ENCODE assay signal across 3 fruit fly cellular contexts in genomic region chr3R:16673184-16673583, dm6.
TF ChIP-seq lines count a peak whose summit lies in the region.

No protein-coding gene starts in this region.

- no peak for TF ChIP-seq CTCF in whole organism, embryonic (GFP tag; optimal IDR thresholded peaks at IDR 0.05; lab: Kevin White, UChicago)

TF ChIP-seq in whole organism, embryonic, 481 proteins besides CTCF, POLR2A, EP300 and RAD21 (continues in another document):
- TF ChIP-seq sens (GFP tag; lab: Kevin White, UChicago) (peak; percentile 42), pita (GFP tag; optimal IDR thresholded peaks at IDR 0.05; lab: Kevin White, UChicago) (no peak), sisA (GFP tag; IDR thresholded peaks at IDR 0.05; lab: Robert Waterston, UW) (peak; percentile 10; the same call in 1 of the 2 replicates), CG33557 (GFP tag; optimal IDR thresholded peaks at IDR 0.05; lab: Kevin White, UChicago) (no peak), CG31388 (GFP tag; optimal IDR thresholded peaks at IDR 0.05; lab: Kevin White, UChicago) (no peak), ken (GFP tag; IDR thresholded peaks at IDR 0.05; lab: Robert Waterston, UW) (no peak), ci (GFP tag; IDR thresholded peaks at IDR 0.05; lab: Robert Waterston, UW) (peak; percentile 20; the same call in 1 of the 3 replicates), B-H1 (GFP tag; IDR thresholded peaks at IDR 0.05; lab: Robert Waterston, UW) (0 out of 3 replicates have a peak, but pooled peaks have one; percentile 11), Lim3 (GFP tag; IDR thresholded peaks at IDR 0.05; lab: Robert Waterston, UW) (no peak), ind (GFP tag; optimal IDR thresholded peaks at IDR 0.05; lab: Kevin White, UChicago) (no peak), CG16815 (GFP tag; optimal IDR thresholded peaks at IDR 0.05; lab: Kevin White, UChicago) (peak; percentile 2), Atf3 (GFP tag; optimal IDR thresholded peaks at IDR 0.05; lab: Kevin White, UChicago) (no peak), Xrp1 (GFP tag; IDR thresholded peaks at IDR 0.05; lab: Robert Waterston, UW) (peak; percentile 63), CG1792 (GFP tag; optimal IDR thresholded peaks at IDR 0.05; lab: Kevin White, UChicago) (no peak), CG32772 (GFP tag; IDR thresholded peaks at IDR 0.05; lab: Robert Waterston, UW) (0 out of 2 replicates have a peak, but pooled peaks have one; percentile 16), CG14441 (GFP tag; IDR thresholded peaks at IDR 0.05; lab: Robert Waterston, UW) (no peak), gem (tag; optimal IDR thresholded peaks at IDR 0.05; lab: Kevin White, UChicago) (peak; percentile 51), yki (optimal IDR thresholded peaks at IDR 0.05; lab: Kevin White, UChicago) (no peak), jigr1 (GFP tag; IDR thresholded peaks at IDR 0.05; lab: Robert Waterston, UW) (no peak), nmo (GFP tag; optimal IDR thresholded peaks at IDR 0.05; lab: Kevin White, UChicago) (peak; percentile 20), prd (optimal IDR thresholded peaks at IDR 0.05; lab: Kevin White, UChicago) (no peak), prd (GFP tag; IDR thresholded peaks at IDR 0.05; lab: Robert Waterston, UW) (peak; percentile 78; the same call in 2 of the 3 replicates), Ptx1 (GFP tag; IDR thresholded peaks at IDR 0.05; lab: Robert Waterston, UW) (0 out of 2 replicates have a peak, but pooled peaks have one; percentile 23), CG3847 (GFP tag; IDR thresholded peaks at IDR 0.05; lab: Robert Waterston, UW) (no peak), CG30403 (GFP tag; optimal IDR thresholded peaks at IDR 0.05; lab: Kevin White, UChicago) (peak; percentile 6), CG14050 (GFP tag; IDR thresholded peaks at IDR 0.05; lab: Robert Waterston, UW) (no peak), lilli (GFP tag; optimal IDR thresholded peaks at IDR 0.05; lab: Kevin White, UChicago) (no peak), CG12391 (tag; optimal IDR thresholded peaks at IDR 0.05; lab: Kevin White, UChicago) (peak; percentile 31), ash1 (GFP tag; optimal IDR thresholded peaks at IDR 0.05; lab: Kevin White, UChicago) (no peak), CG8765 (GFP tag; IDR thresholded peaks at IDR 0.05; lab: Robert Waterston, UW) (peak; percentile 71; the same call in 1 of the 2 replicates)

TF ChIP-seq in whole organism, prepupa, 60 proteins besides CTCF, POLR2A, EP300 and RAD21:
- TF ChIP-seq CG32006 (GFP tag; optimal IDR thresholded peaks at IDR 0.05; lab: Kevin White, UChicago) = peak; percentile 12
- TF ChIP-seq CG10631 (GFP tag; optimal IDR thresholded peaks at IDR 0.05; lab: Kevin White, UChicago) = no peak

TF ChIP-seq in whole organism, pupa, 21 proteins besides CTCF, POLR2A, EP300 and RAD21:
- no peak for TF ChIP-seq Ets98B (GFP tag; IDR thresholded peaks at IDR 0.05; lab: Robert Waterston, UW)
- no peak for TF ChIP-seq CG17806 (tag; optimal IDR thresholded peaks at IDR 0.05; lab: Kevin White, UChicago)
- peak; percentile 22 for TF ChIP-seq CG14655 (GFP tag; optimal IDR thresholded peaks at IDR 0.05; lab: Kevin White, UChicago)
- TF ChIP-seq Pif1B (GFP tag; optimal IDR thresholded peaks at IDR 0.05; lab: Kevin White, UChicago) = no peak

Comparison
In these comparisons a context has a peak if more than half of its experiments do, and no peak if none do; other contexts are left out.
1. Of the 7 proteins assayed by ChIP-seq in both whole organism, embryonic and whole organism, prepupa: peak only in whole organism, embryonic: Sox102F; only in whole organism, prepupa: none; in both: none; in neither: 6.